Fruit fly (Drosophila melanogaster): Measurements from ENCODE around the gene Gr93c.

The Gr93c gene

dm6 chr3R:21822562-21822933 lies 22.5 kb downstream of the Gr93c start, which contains the start of gene CASK (continued):
- TF ChIP-seq CG7745 (tag; optimal IDR thresholded peaks at IDR 0.05) = no peak
- no peak for TF ChIP-seq CG31388 (GFP tag; optimal IDR thresholded peaks at IDR 0.05)
- peak; percentile 75 for TF ChIP-seq Med (GFP tag)
- TF ChIP-seq CG8924 (tag; optimal IDR thresholded peaks at IDR 0.05) = no peak
- TF ChIP-seq Hey (tag; optimal IDR thresholded peaks at IDR 0.05) = no peak
- TF ChIP-seq Bteb2 (GFP tag; optimal IDR thresholded peaks at IDR 0.05) = no peak
- TF ChIP-seq Dll (GFP tag; IDR thresholded peaks at IDR 0.05; ENCODE audit: partially characterized antibody) = no peak
- peak; percentile 37 for TF ChIP-seq NC2β (GFP tag; optimal IDR thresholded peaks at IDR 0.05)
- no peak for TF ChIP-seq CG12299 (tag; optimal IDR thresholded peaks at IDR 0.05)
- TF ChIP-seq pzg (GFP tag; optimal IDR thresholded peaks at IDR 0.05) = peak; percentile 78
- no peak for TF ChIP-seq sna (GFP tag; IDR thresholded peaks at IDR 0.05; ENCODE audit: partially characterized antibody)
- no peak for TF ChIP-seq sima (GFP tag; optimal IDR thresholded peaks at IDR 0.05)
- TF ChIP-seq CG8089 (GFP tag; optimal IDR thresholded peaks at IDR 0.05) = no peak
- peak; percentile 5 for TF ChIP-seq chn (GFP tag; optimal IDR thresholded peaks at IDR 0.05)
- no peak for TF ChIP-seq CG16779 (GFP tag; IDR thresholded peaks at IDR 0.05)
- TF ChIP-seq Doc3 (GFP tag; IDR thresholded peaks at IDR 0.05; ENCODE audit: partially characterized antibody) = no peak
- TF ChIP-seq CG12104 (GFP tag; optimal IDR thresholded peaks at IDR 0.05) = no peak
- TF ChIP-seq eyg (GFP tag; optimal IDR thresholded peaks at IDR 0.05) = no peak
- no peak for TF ChIP-seq Kr (GFP tag; optimal IDR thresholded peaks at IDR 0.05)
- TF ChIP-seq pum (GFP tag; optimal IDR thresholded peaks at IDR 0.05) = no peak
- TF ChIP-seq CG6765 (GFP tag; optimal IDR thresholded peaks at IDR 0.05) = no peak
- TF ChIP-seq wek (GFP tag; optimal IDR thresholded peaks at IDR 0.05) = no peak
- no peak for TF ChIP-seq CG14965 (GFP tag; optimal IDR thresholded peaks at IDR 0.05; ENCODE audit: borderline replicate concordance)
- TF ChIP-seq Side (GFP tag; optimal IDR thresholded peaks at IDR 0.05) = no peak
- TF ChIP-seq sr (GFP tag; IDR thresholded peaks at IDR 0.05) = no peak
- TF ChIP-seq dm (GFP tag; optimal IDR thresholded peaks at IDR 0.05) = no peak
- no peak for TF ChIP-seq CG3065 (GFP tag; optimal IDR thresholded peaks at IDR 0.05)
- TF ChIP-seq bowl (GFP tag; IDR thresholded peaks at IDR 0.05) = no peak
- TF ChIP-seq CG15479 (GFP tag; optimal IDR thresholded peaks at IDR 0.05) = no peak
- TF ChIP-seq croc (GFP tag; conservative IDR thresholded peaks at IDR 0.05) = no peak
- TF ChIP-seq gfzf (GFP tag; optimal IDR thresholded peaks at IDR 0.05) = peak; percentile 86
- no peak for TF ChIP-seq Hr39 (optimal IDR thresholded peaks at IDR 0.05)
- TF ChIP-seq hth (optimal IDR thresholded peaks at IDR 0.05) = no peak
- peak; percentile 38 for TF ChIP-seq CG1603 (tag; optimal IDR thresholded peaks at IDR 0.05)
- peak; percentile 44 for TF ChIP-seq CG11504 (tag; optimal IDR thresholded peaks at IDR 0.05)
- TF ChIP-seq Bdp1 (GFP tag; optimal IDR thresholded peaks at IDR 0.05) = no peak
- no peak for TF ChIP-seq Hr3 (GFP tag; optimal IDR thresholded peaks at IDR 0.05)
- TF ChIP-seq CG7271 (tag; optimal IDR thresholded peaks at IDR 0.05) = no peak
- TF ChIP-seq CG8290 (GFP tag; optimal IDR thresholded peaks at IDR 0.05) = no peak
- no peak for TF ChIP-seq CG8290 (tag; optimal IDR thresholded peaks at IDR 0.05)
- TF ChIP-seq CG12236 (GFP tag; optimal IDR thresholded peaks at IDR 0.05) = no peak
- TF ChIP-seq ewg (GFP tag; optimal IDR thresholded peaks at IDR 0.05) = no peak
- TF ChIP-seq shn (GFP tag; optimal IDR thresholded peaks at IDR 0.05) = no peak
- no peak for TF ChIP-seq sens-2 (GFP tag; IDR thresholded peaks at IDR 0.05)
- TF ChIP-seq Dfd (GFP tag; optimal IDR thresholded peaks at IDR 0.05) = no peak
- TF ChIP-seq Xrp1 (GFP tag; IDR thresholded peaks at IDR 0.05) = no peak
- TF ChIP-seq CG13287 (GFP tag; IDR thresholded peaks at IDR 0.05; ENCODE audit: partially characterized antibody) = peak; percentile 29
- TF ChIP-seq Bgb (GFP tag; IDR thresholded peaks at IDR 0.05; ENCODE audit: partially characterized antibody) = peak; percentile 14; the same call in 1 of the 2 replicates
- TF ChIP-seq gt (GFP tag; IDR thresholded peaks at IDR 0.05) = no peak
- TF ChIP-seq CHES-1-like (GFP tag; optimal IDR thresholded peaks at IDR 0.05) = no peak
- TF ChIP-seq CG1529 (GFP tag; optimal IDR thresholded peaks at IDR 0.05) = no peak
- peak; percentile 11 for TF ChIP-seq az2 (GFP tag; optimal IDR thresholded peaks at IDR 0.05)
- TF ChIP-seq CG9797 (GFP tag; optimal IDR thresholded peaks at IDR 0.05) = peak; percentile 85

Data from whole organism, embryonic.